Fruit fly (Drosophila melanogaster): ENCODE measurements around the gene CG14325.

DNA sequence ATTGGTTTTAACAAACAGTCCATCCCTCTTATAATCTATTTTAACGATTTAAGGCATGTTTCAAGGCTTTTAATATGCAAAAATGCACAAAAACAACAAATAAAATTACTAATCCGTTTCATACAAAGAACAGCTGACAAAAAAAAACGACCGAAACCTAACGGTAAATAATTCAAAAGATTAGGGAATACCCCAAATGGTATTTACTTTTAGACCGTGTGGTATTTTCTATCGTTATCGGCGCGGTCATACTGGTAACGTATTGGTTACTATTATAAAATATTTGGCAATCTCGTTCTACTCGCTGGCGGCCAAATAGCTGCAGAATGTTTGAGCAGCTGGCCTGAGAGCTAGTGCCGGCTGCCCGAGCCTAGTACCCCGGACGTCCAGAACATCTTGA is 21.1 kb upstream of the CG14325 start, which contains the start of gene sll:
- TF ChIP-seq Rx (GFP tag; IDR thresholded peaks at IDR 0.05): no peak
- no peak for TF ChIP-seq CG12769 (tag; optimal IDR thresholded peaks at IDR 0.05)
- no peak for TF ChIP-seq CG10462 (GFP tag; optimal IDR thresholded peaks at IDR 0.05)
- no peak for TF ChIP-seq aop (GFP tag; IDR thresholded peaks at IDR 0.05)
- no peak for TF ChIP-seq CG10366 (GFP tag; IDR thresholded peaks at IDR 0.05)
- TF ChIP-seq nmo (GFP tag; optimal IDR thresholded peaks at IDR 0.05): no peak
- TF ChIP-seq CG11723 (GFP tag; optimal IDR thresholded peaks at IDR 0.05): no peak
- no peak for TF ChIP-seq nom (GFP tag; optimal IDR thresholded peaks at IDR 0.05)
